Worm (Caenorhabditis elegans) whole organism, midembryonic: ENCODE measurements around the gene unc-103.

Experiments used
- T22C8.4 ChIP-seq: fragments of 200-800 bp; sonication (Bioruptor generic); IDR thresholded peaks from 2 replicates; pipeline ENCODE4 v1.3.6; 2022; ENCODE audit warnings: missing genetic modification characterization, missing compliant biosample characterization
- cog-1 ChIP-seq: sonication (generic microtip); optimal IDR thresholded peaks from 2 replicates; lab custom pipeline; 2016; ENCODE audit warnings: missing genetic modification characterization, missing compliant biosample characterization
- flt-1 ChIP-seq: fragments of 200-800 bp; sonication (Bioruptor generic); IDR thresholded peaks from 2 replicates; pipeline ENCODE4 v1.3.6; 2022; ENCODE audit warnings: missing genetic modification characterization, missing compliant biosample characterization
- med-1 ChIP-seq: sonication (generic microtip); optimal IDR thresholded peaks from 2 replicates; lab custom pipeline; 2017; ENCODE audit warnings: missing genetic modification characterization, mild to moderate bottlenecking, missing compliant biosample characterization, antibody characterized with exemption, missing genetic modification reagents; ENCODE audit not compliant: insufficient read depth
- tab-1 ChIP-seq: fragments of 200-800 bp; sonication (Bioruptor generic); IDR thresholded peaks from 2 replicates; pipeline ENCODE4 v1.3.6; 2022; ENCODE audit warnings: missing genetic modification characterization, missing compliant biosample characterization
- ztf-29 ChIP-seq: fragments of 200-800 bp; sonication (Bioruptor generic); IDR thresholded peaks from 2 replicates; pipeline ENCODE4 v1.3.6; 2022; ENCODE audit warnings: missing genetic modification reagents, missing genetic modification characterization, missing compliant biosample characterization

ce11 chrIII:4190241-4190640 is 75.1 kb downstream of the unc-103 start, which contains the start of gene spp-28:
- no peak for TF ChIP-seq cog-1 (tag; lab: Kevin White, UChicago)
- TF ChIP-seq tab-1 (GFP tag; lab: Robert Waterston, UW) = no peak
- no peak for TF ChIP-seq T22C8.4
- TF ChIP-seq flt-1 = no peak
- TF ChIP-seq med-1 = no peak
- no peak for TF ChIP-seq ztf-29 (GFP tag; lab: Robert Waterston, UW)
